Fruit fly (Drosophila melanogaster): ENCODE data around the gene Drsl6.

Drsl6 gene

dm6 chr3L:3319223-3319643 lies 17.0 kb downstream of the Drsl6 start, which contains the start of the genes PIG-C, CG12016 and Dpm2 (continued):
- TF ChIP-seq seq (GFP tag; IDR thresholded peaks at IDR 0.05) (no peak), Sry-β (GFP tag; optimal IDR thresholded peaks at IDR 0.05) (peak; percentile 84), Sry-δ (GFP tag; optimal IDR thresholded peaks at IDR 0.05) (peak; percentile 99), ind (GFP tag; optimal IDR thresholded peaks at IDR 0.05) (peak; percentile 81), PHDP (tag; optimal IDR thresholded peaks at IDR 0.05) (peak; percentile 58), Tbp (GFP tag; optimal IDR thresholded peaks at IDR 0.05) (peak; percentile 1), wek (GFP tag; optimal IDR thresholded peaks at IDR 0.05) (no peak), nmo (GFP tag; optimal IDR thresholded peaks at IDR 0.05) (peak; percentile 88), CG18262 (tag; optimal IDR thresholded peaks at IDR 0.05) (peak; percentile 55), CG2678 (tag; optimal IDR thresholded peaks at IDR 0.05) (no peak), CG1647 (GFP tag; optimal IDR thresholded peaks at IDR 0.05) (peak; percentile 63), esg (GFP tag; conservative IDR thresholded peaks at IDR 0.05) (peak; percentile 68), CG17912 (GFP tag; optimal IDR thresholded peaks at IDR 0.05) (no peak), trem (tag; optimal IDR thresholded peaks at IDR 0.05) (peak; percentile 77), CG5180 (GFP tag; optimal IDR thresholded peaks at IDR 0.05) (no peak), Fer2 (tag; optimal IDR thresholded peaks at IDR 0.05) (peak; percentile 62), knrl (GFP tag; IDR thresholded peaks at IDR 0.05; ENCODE audit: partially characterized antibody) (peak; percentile 98), E2f1 (GFP tag; IDR thresholded peaks at IDR 0.05) (0 out of 2 replicates have a peak, but pooled peaks have one; percentile 45), sisA (GFP tag; IDR thresholded peaks at IDR 0.05) (peak; percentile 71), CG6683 (GFP tag; optimal IDR thresholded peaks at IDR 0.05) (no peak), lilli (GFP tag; optimal IDR thresholded peaks at IDR 0.05) (peak; percentile 89), NK7.1 (GFP tag; optimal IDR thresholded peaks at IDR 0.05) (peak; percentile 26), Bdp1 (GFP tag; optimal IDR thresholded peaks at IDR 0.05) (peak; percentile 50), CG1832 (GFP tag; optimal IDR thresholded peaks at IDR 0.05) (no peak), Mes4 (GFP tag; optimal IDR thresholded peaks at IDR 0.05) (peak; percentile 41), Sox100B (GFP tag; optimal IDR thresholded peaks at IDR 0.05) (no peak), corto (GFP tag; optimal IDR thresholded peaks at IDR 0.05) (peak; percentile 50), sob (GFP tag; IDR thresholded peaks at IDR 0.05) (peak; percentile 73), Bgb (GFP tag; IDR thresholded peaks at IDR 0.05; ENCODE audit: partially characterized antibody) (peak; percentile 97), gsb-n (tag; optimal IDR thresholded peaks at IDR 0.05) (no peak), CG16815 (GFP tag; optimal IDR thresholded peaks at IDR 0.05) (peak; percentile 31), kay (GFP tag; optimal IDR thresholded peaks at IDR 0.05) (peak; percentile 62), salm (tag; optimal IDR thresholded peaks at IDR 0.05) (peak; percentile 2), H15 (GFP tag; IDR thresholded peaks at IDR 0.05) (0 out of 3 replicates have a peak, but pooled peaks have one; percentile 32), Lim3 (GFP tag; IDR thresholded peaks at IDR 0.05) (no peak), CrebB (tag; optimal IDR thresholded peaks at IDR 0.05) (peak; percentile 21), zfh1 (GFP tag; IDR thresholded peaks at IDR 0.05) (peak; percentile 51; the same call in 1 of the 3 replicates), Usf (GFP tag; optimal IDR thresholded peaks at IDR 0.05) (peak; percentile 56), BEAF-32 (GFP tag; optimal IDR thresholded peaks at IDR 0.05) (peak; percentile 100), CTCF (GFP tag; optimal IDR thresholded peaks at IDR 0.05) (no peak), HmgD (GFP tag; optimal IDR thresholded peaks at IDR 0.05) (peak; percentile 74), CG31224 (GFP tag; IDR thresholded peaks at IDR 0.05) (peak; percentile 53; the same call in 1 of the 2 replicates), CG10321 (GFP tag; IDR thresholded peaks at IDR 0.05) (no peak), CG1603 (tag; optimal IDR thresholded peaks at IDR 0.05) (no peak), CG34422 (GFP tag; IDR thresholded peaks at IDR 0.05) (peak; percentile 59; the same call in 1 of the 3 replicates), CG13894 (tag; optimal IDR thresholded peaks at IDR 0.05) (no peak), sna (GFP tag; IDR thresholded peaks at IDR 0.05; ENCODE audit: partially characterized antibody) (peak; percentile 97), CG1024 (GFP tag; IDR thresholded peaks at IDR 0.05) (0 out of 2 replicates have a peak, but pooled peaks have one; percentile 33), chm (GFP tag; IDR thresholded peaks at IDR 0.05) (no peak), CG6689 (GFP tag; IDR thresholded peaks at IDR 0.05) (peak; percentile 52; the same call in 1 of the 2 replicates), ase (GFP tag; IDR thresholded peaks at IDR 0.05) (peak; percentile 50; the same call in 1 of the 3 replicates)

Measured in whole organism, embryonic.